Fruit fly (Drosophila melanogaster) whole organism, embryonic: ENCODE measurements around the gene CG5521.

Source experiments
- Aef1 ChIP-seq: fragments of 200-800 bp; sonication (Bioruptor generic); IDR thresholded peaks from 3 replicates; pipeline ENCODE4 v1.3.6; 2022; ENCODE audit warnings: missing biosample characterization, missing genetic modification characterization
- Atf3 ChIP-seq: fragments of 200-800 bp; sonication (Bioruptor generic); optimal IDR thresholded peaks from 3 replicates; lab custom pipeline; 2016; ENCODE audit warnings: missing biosample characterization, missing genetic modification characterization
- B-H2 ChIP-seq: fragments of 200-800 bp; sonication (Bioruptor generic); optimal IDR thresholded peaks from 2 replicates; lab custom pipeline; 2018; ENCODE audit warnings: missing biosample characterization, mild to moderate bottlenecking, missing genetic modification characterization
- CG10209 ChIP-seq: fragments of 200-800 bp; sonication (Bioruptor generic); optimal IDR thresholded peaks from 3 replicates; lab custom pipeline; 2017; ENCODE audit warnings: missing biosample characterization, mild to moderate bottlenecking, missing genetic modification characterization, missing genetic modification reagents
- CG10267 ChIP-seq: fragments of 200-800 bp; sonication (Bioruptor generic); optimal IDR thresholded peaks from 2 replicates; lab custom pipeline; 2018; ENCODE audit warnings: missing biosample characterization, mild to moderate bottlenecking, missing genetic modification characterization, moderate library complexity
- CG11695 ChIP-seq: fragments of 200-800 bp; sonication (Bioruptor generic); IDR thresholded peaks from 3 replicates; pipeline ENCODE4 v1.3.6; 2022; ENCODE audit warnings: missing biosample characterization, missing genetic modification characterization
- CG11723 ChIP-seq: fragments of 200-800 bp; sonication (Bioruptor generic); optimal IDR thresholded peaks from 2 replicates; lab custom pipeline; 2017; ENCODE audit warnings: missing biosample characterization, mild to moderate bottlenecking, missing genetic modification characterization
- CG12769 ChIP-seq: fragments of 200-800 bp; sonication (Bioruptor generic); optimal IDR thresholded peaks from 2 replicates; lab custom pipeline; 2019; ENCODE audit warnings: missing biosample characterization, mild to moderate bottlenecking, missing genetic modification characterization, moderate library complexity
- CG13624 ChIP-seq: fragments of 200-800 bp; sonication (Bioruptor generic); optimal IDR thresholded peaks from 2 replicates; lab custom pipeline; 2016; ENCODE audit warnings: missing biosample characterization, missing genetic modification characterization
- CG14050 ChIP-seq: fragments of 200-800 bp; sonication (Bioruptor generic); IDR thresholded peaks from 3 replicates; pipeline ENCODE4 v1.3.6; 2022; ENCODE audit warnings: missing biosample characterization, missing genetic modification characterization
- CG14441 ChIP-seq: fragments of 200-800 bp; sonication (Bioruptor generic); IDR thresholded peaks from 2 replicates; pipeline ENCODE4 v1.3.6; 2022; ENCODE audit warnings: missing biosample characterization, missing genetic modification characterization
- CG15011 ChIP-seq: fragments of 200-800 bp; sonication (Bioruptor generic); optimal IDR thresholded peaks from 3 replicates; lab custom pipeline; 2018; ENCODE audit warnings: missing biosample characterization, mild to moderate bottlenecking, missing genetic modification characterization
- CG15269 ChIP-seq: fragments of 200-800 bp; sonication (Bioruptor generic); optimal IDR thresholded peaks from 2 replicates; lab custom pipeline; 2018; ENCODE audit warnings: missing biosample characterization, mild to moderate bottlenecking, missing genetic modification characterization, moderate library complexity
- CG16863 ChIP-seq: fragments of 200-800 bp; sonication (Bioruptor generic); optimal IDR thresholded peaks from 3 replicates; lab custom pipeline; 2016; ENCODE audit warnings: missing biosample characterization, missing genetic modification characterization
- CG2889 ChIP-seq: fragments of 200-800 bp; sonication (Bioruptor generic); IDR thresholded peaks from 3 replicates; pipeline ENCODE4 v1.3.6; 2022; ENCODE audit warnings: missing biosample characterization, missing genetic modification characterization
- CG6854 ChIP-seq: fragments of 200-800 bp; sonication (Bioruptor generic); optimal IDR thresholded peaks from 3 replicates; lab custom pipeline; 2017; ENCODE audit warnings: missing biosample characterization, mild to moderate bottlenecking, missing genetic modification characterization
- CG7839 ChIP-seq: fragments of 200-800 bp; sonication (Bioruptor generic); optimal IDR thresholded peaks from 3 replicates; lab custom pipeline; 2018; ENCODE audit warnings: missing biosample characterization, mild to moderate bottlenecking, missing genetic modification characterization, moderate library complexity
- CG9609 ChIP-seq: fragments of 200-800 bp; sonication (Bioruptor generic); optimal IDR thresholded peaks from 3 replicates; lab custom pipeline; 2016; ENCODE audit warnings: missing biosample characterization, missing genetic modification characterization
- Dbx ChIP-seq: fragments of 200-800 bp; sonication (Bioruptor generic); IDR thresholded peaks from 3 replicates; pipeline ENCODE4 v1.3.6; 2022; ENCODE audit warnings: missing biosample characterization, missing genetic modification characterization
- Drgx ChIP-seq: fragments of 200-800 bp; sonication (Bioruptor generic); IDR thresholded peaks from 2 replicates; pipeline ENCODE4 v1.3.6; 2022; ENCODE audit warnings: missing biosample characterization, missing genetic modification characterization
- E2f2 ChIP-seq: fragments of 200-800 bp; sonication (Bioruptor generic); IDR thresholded peaks from 2 replicates; pipeline ENCODE4 v1.3.6; 2022; ENCODE audit warnings: missing biosample characterization, missing genetic modification characterization
- Ets97D ChIP-seq: fragments of 200-800 bp; sonication (Bioruptor generic); optimal IDR thresholded peaks from 3 replicates; lab custom pipeline; 2016; ENCODE audit warnings: missing biosample characterization, missing genetic modification characterization
- Fer3 ChIP-seq: fragments of 200-800 bp; sonication (Bioruptor generic); optimal IDR thresholded peaks from 2 replicates; lab custom pipeline; 2018; ENCODE audit warnings: missing biosample characterization, mild to moderate bottlenecking, missing genetic modification characterization, moderate library complexity
- Hmr ChIP-seq: fragments of 200-800 bp; sonication (Bioruptor generic); optimal IDR thresholded peaks from 3 replicates; lab custom pipeline; 2017; ENCODE audit warnings: mild to moderate bottlenecking, missing biosample characterization, missing genetic modification reagents, missing genetic modification characterization
- MESR4 ChIP-seq: fragments of 200-800 bp; sonication (Bioruptor generic); optimal IDR thresholded peaks from 2 replicates; lab custom pipeline; 2018; ENCODE audit warnings: missing biosample characterization, mild to moderate bottlenecking, missing genetic modification characterization, moderate library complexity
- Nf-YA ChIP-seq: fragments of 200-800 bp; sonication (Bioruptor generic); IDR thresholded peaks from 2 replicates; pipeline ENCODE4 v1.3.6; 2022; ENCODE audit warnings: missing biosample characterization, missing genetic modification characterization
- Ravus ChIP-seq: fragments of 200-800 bp; sonication (Bioruptor generic); IDR thresholded peaks from 2 replicates; pipeline ENCODE4 v1.3.6; 2022; ENCODE audit warnings: missing biosample characterization, missing genetic modification characterization
- Taf1 ChIP-seq: fragments of 200-800 bp; sonication (Bioruptor generic); IDR thresholded peaks from 2 replicates; pipeline ENCODE4 v1.3.6; 2022; ENCODE audit warnings: missing biosample characterization, missing genetic modification characterization
- Tbp ChIP-seq: fragments of >200 bp; optimal IDR thresholded peaks from 2 replicates; lab custom pipeline; 2018; ENCODE audit warnings: missing biosample characterization, missing genetic modification characterization
- Vsx1 ChIP-seq: fragments of 200-800 bp; sonication (Bioruptor generic); optimal IDR thresholded peaks from 2 replicates; lab custom pipeline; 2017; ENCODE audit warnings: missing biosample characterization, mild to moderate bottlenecking, missing genetic modification characterization, missing genetic modification reagents
- cato ChIP-seq: fragments of 200-800 bp; sonication (Bioruptor generic); optimal IDR thresholded peaks from 2 replicates; lab custom pipeline; 2016; ENCODE audit warnings: missing biosample characterization, missing genetic modification characterization, borderline replicate concordance
- caup ChIP-seq: fragments of 200-800 bp; sonication (Bioruptor generic); optimal IDR thresholded peaks from 3 replicates; lab custom pipeline; 2017; ENCODE audit warnings: missing biosample characterization, mild to moderate bottlenecking, missing genetic modification characterization, moderate library complexity; ENCODE audit not compliant: severe bottlenecking
- chinmo ChIP-seq: fragments of 200-800 bp; sonication (Bioruptor generic); IDR thresholded peaks from 4 replicates; pipeline ENCODE4 v1.3.6; 2022; ENCODE audit warnings: missing biosample characterization, missing genetic modification characterization; ENCODE audit not compliant: partially characterized antibody
- cwo ChIP-seq: fragments of 200-800 bp; sonication (Bioruptor generic); optimal IDR thresholded peaks from 3 replicates; lab custom pipeline; 2017; ENCODE audit warnings: missing biosample characterization, missing genetic modification characterization, mild to moderate bottlenecking, moderate library complexity, missing genetic modification reagents
- dpn ChIP-seq, 2 experiments: fragments of 200-800 bp; sonication (Bioruptor generic); optimal IDR thresholded peaks; 3 replicates each; lab custom pipeline; 2016; ENCODE audit warnings: missing biosample characterization in 2 of 2, missing genetic modification characterization in 2 of 2
- fd3F ChIP-seq: fragments of 200-800 bp; sonication (Bioruptor generic); optimal IDR thresholded peaks from 2 replicates; lab custom pipeline; 2018; ENCODE audit warnings: missing biosample characterization, mild to moderate bottlenecking, missing genetic modification characterization, moderate library complexity
- grau ChIP-seq: fragments of 200-800 bp; optimal IDR thresholded peaks from 3 replicates; lab custom pipeline; 2019; ENCODE audit warnings: missing biosample characterization, mild to moderate bottlenecking, missing genetic modification characterization, moderate library complexity
- lab ChIP-seq: fragments of 200-800 bp; sonication (Bioruptor generic); optimal IDR thresholded peaks from 3 replicates; lab custom pipeline; 2017; ENCODE audit warnings: missing biosample characterization, missing genetic modification characterization, mild to moderate bottlenecking, moderate library complexity, missing genetic modification reagents
- lilli ChIP-seq: fragments of 200-800 bp; sonication (Bioruptor generic); optimal IDR thresholded peaks from 3 replicates; lab custom pipeline; 2016; ENCODE audit warnings: missing biosample characterization, missing genetic modification characterization
- lmd ChIP-seq: fragments of 200-800 bp; sonication (Bioruptor generic); IDR thresholded peaks from 2 replicates; pipeline ENCODE4 v1.3.6; 2022; ENCODE audit warnings: missing biosample characterization, missing genetic modification characterization
- lov ChIP-seq, 2 experiments: fragments of 200-800 bp in 1 of 2; fragments of >200 bp in 1 of 2; sonication (Bioruptor generic) in 1 of 2; IDR thresholded peaks in 1 of 2; optimal IDR thresholded peaks in 1 of 2; 2 replicates in 1 of 2; 3 replicates in 1 of 2; pipeline versions ENCODE4 v1.3.6 to Lab custom; 2017 to 2022; ENCODE audit warnings: missing biosample characterization in 1 of 2, missing genetic modification characterization in 1 of 2
- p53 ChIP-seq: fragments of 200-800 bp; sonication (Bioruptor generic); optimal IDR thresholded peaks from 2 replicates; lab custom pipeline; 2016; ENCODE audit warnings: missing biosample characterization, missing genetic modification characterization
- pzg ChIP-seq: fragments of 200-800 bp; sonication (Bioruptor generic); optimal IDR thresholded peaks from 3 replicates; lab custom pipeline; 2018; ENCODE audit warnings: missing biosample characterization, mild to moderate bottlenecking, missing genetic modification characterization, moderate library complexity
- run ChIP-seq: fragments of 200-800 bp; sonication (Bioruptor generic); optimal IDR thresholded peaks from 3 replicates; lab custom pipeline; 2018; ENCODE audit warnings: missing biosample characterization, mild to moderate bottlenecking, missing genetic modification characterization
- schlank ChIP-seq: fragments of 200-800 bp; sonication (Bioruptor generic); optimal IDR thresholded peaks from 2 replicates; lab custom pipeline; 2018; ENCODE audit warnings: missing biosample characterization, mild to moderate bottlenecking, missing genetic modification characterization
- seq ChIP-seq: fragments of 200-800 bp; sonication (Bioruptor generic); IDR thresholded peaks from 2 replicates; pipeline ENCODE4 v1.3.6; 2022; ENCODE audit warnings: missing biosample characterization, missing genetic modification characterization
- slbo ChIP-seq: fragments of 200-800 bp; sonication (Bioruptor generic); IDR thresholded peaks from 2 replicates; pipeline ENCODE4 v1.3.6; 2022; ENCODE audit warnings: missing biosample characterization, missing genetic modification characterization
- unpg ChIP-seq: fragments of 200-800 bp; sonication (Bioruptor generic); optimal IDR thresholded peaks from 3 replicates; lab custom pipeline; 2018; ENCODE audit warnings: missing biosample characterization, mild to moderate bottlenecking, missing genetic modification characterization, moderate library complexity
- yki ChIP-seq: fragments of >200 bp; optimal IDR thresholded peaks from 3 replicates; lab custom pipeline; 2018

The CG5521 gene

dm6 chr3R:26988412-26988981 is 21.8 kb downstream of the CG5521 start, which contains the start of gene CG31075 (continued):
- peak; percentile 90 for TF ChIP-seq Drgx (GFP tag; lab: Robert Waterston, UW)
- peak; percentile 80 for TF ChIP-seq lab (GFP tag; lab: Kevin White, UChicago)
- no peak for TF ChIP-seq MESR4 (GFP tag; lab: Kevin White, UChicago)
- no peak for TF ChIP-seq yki
- no peak for TF ChIP-seq CG14441 (GFP tag; lab: Robert Waterston, UW)
- no peak for TF ChIP-seq Atf3 (GFP tag; lab: Kevin White, UChicago)
- peak; percentile 69 for TF ChIP-seq CG7839 (tag; lab: Kevin White, UChicago)
- TF ChIP-seq slbo (GFP tag; lab: Robert Waterston, UW): peak; percentile 83
- peak; percentile 91 for TF ChIP-seq Dbx (GFP tag; lab: Robert Waterston, UW)
- TF ChIP-seq Ets97D (GFP tag; lab: Kevin White, UChicago): peak; percentile 26
- peak; percentile 53 for TF ChIP-seq seq (GFP tag; lab: Robert Waterston, UW)
- TF ChIP-seq CG6854 (GFP tag; lab: Kevin White, UChicago): peak; percentile 24
- TF ChIP-seq chinmo (GFP tag; lab: Robert Waterston, UW): 0 out of 4 replicates have a peak, but pooled peaks have one; percentile 35
- peak; percentile 50 for TF ChIP-seq lilli (GFP tag; lab: Kevin White, UChicago)
- peak; percentile 5 for TF ChIP-seq pzg (GFP tag; lab: Kevin White, UChicago)
- TF ChIP-seq cwo: peak; percentile 63
- TF ChIP-seq CG13624 (GFP tag; lab: Kevin White, UChicago): no peak
- TF ChIP-seq Fer3 (tag; lab: Kevin White, UChicago): peak; percentile 81
- TF ChIP-seq CG12769 (tag; lab: Kevin White, UChicago): peak; percentile 23
- TF ChIP-seq run (tag; lab: Kevin White, UChicago): peak; percentile 0
- TF ChIP-seq CG11723 (GFP tag; lab: Kevin White, UChicago): no peak
- peak in 1 of 2 experiments; percentile 30 for TF ChIP-seq dpn (GFP tag; optimal IDR thresholded peaks at IDR 0.05; lab: Kevin White, UChicago)
- peak; percentile 76 for TF ChIP-seq Hmr (GFP tag; lab: Kevin White, UChicago)
- TF ChIP-seq Tbp: no peak
- TF ChIP-seq cato (GFP tag; lab: Kevin White, UChicago): no peak
- TF ChIP-seq CG15011 (GFP tag; lab: Kevin White, UChicago): peak; percentile 39
- no peak for TF ChIP-seq Vsx1 (GFP tag; lab: Kevin White, UChicago)
- peak; percentile 5 for TF ChIP-seq fd3F (GFP tag; lab: Kevin White, UChicago)
- peak; percentile 30 for TF ChIP-seq caup
- TF ChIP-seq lmd (GFP tag; lab: Robert Waterston, UW): peak; percentile 26; the same call in 1 of the 2 replicates
- peak; percentile 20 for TF ChIP-seq Ravus (GFP tag; lab: Robert Waterston, UW)
- TF ChIP-seq Taf1 (GFP tag; lab: Robert Waterston, UW): no peak
- peak; percentile 55; the same call in 2 of the 3 replicates for TF ChIP-seq CG14050 (GFP tag; lab: Robert Waterston, UW)
- TF ChIP-seq CG9609 (GFP tag; lab: Kevin White, UChicago): no peak
- peak; percentile 47; the same call in 1 of the 3 replicates for TF ChIP-seq CG11695 (GFP tag; lab: Robert Waterston, UW)
- no peak for TF ChIP-seq lov (optimal IDR thresholded peaks at IDR 0.05; lab: Kevin White, UChicago)
- no peak for TF ChIP-seq lov (GFP tag; IDR thresholded peaks at IDR 0.05; lab: Robert Waterston, UW)
- TF ChIP-seq CG15269: peak; percentile 42
- peak; percentile 48 for TF ChIP-seq schlank (tag; lab: Kevin White, UChicago)
- peak; percentile 43; the same call in 1 of the 2 replicates for TF ChIP-seq E2f2 (GFP tag; lab: Robert Waterston, UW)
- TF ChIP-seq unpg: peak; percentile 52
- peak; percentile 37 for TF ChIP-seq B-H2
- peak; percentile 16 for TF ChIP-seq CG10267 (tag; lab: Kevin White, UChicago)
- TF ChIP-seq Aef1: peak; percentile 77
- 0 out of 3 replicates have a peak, but pooled peaks have one; percentile 4 for TF ChIP-seq CG2889 (GFP tag; lab: Robert Waterston, UW)
- no peak for TF ChIP-seq CG10209 (GFP tag; lab: Kevin White, UChicago)
- TF ChIP-seq Nf-YA (GFP tag; lab: Robert Waterston, UW): peak; percentile 52
- TF ChIP-seq grau (tag; lab: Kevin White, UChicago): peak; percentile 56
- no peak for TF ChIP-seq CG16863 (GFP tag; lab: Kevin White, UChicago)
- TF ChIP-seq p53 (GFP tag; lab: Kevin White, UChicago): no peak
